Worm (Caenorhabditis elegans) whole organism, mixed stage, embryonic: ENCODE data around the gene flp-5.

Experiments
- M03D4.4 ChIP-seq: sonication (generic microtip); optimal IDR thresholded peaks from 2 replicates; lab custom pipeline; 2017; ENCODE audit warnings: mild to moderate bottlenecking, missing genetic modification characterization, missing compliant biosample characterization
- bed-3 ChIP-seq: fragments of 200-800 bp; sonication (Bioruptor generic); optimal IDR thresholded peaks from 3 replicates; lab custom pipeline; 2018; ENCODE audit warnings: mild to moderate bottlenecking, missing genetic modification characterization, moderate library complexity, missing compliant biosample characterization
- blmp-1 ChIP-seq: fragments of 150-350 bp; optimal IDR thresholded peaks from 2 replicates; lab custom pipeline; 2014; ENCODE audit warnings: missing biosample characterization, missing genetic modification characterization
- ceh-39 ChIP-seq: fragments of 150-350 bp; optimal IDR thresholded peaks from 2 replicates; lab custom pipeline; 2014; ENCODE audit warnings: missing biosample characterization, missing genetic modification characterization
- ceh-83 ChIP-seq: fragments of 200-800 bp; sonication (Bioruptor generic); optimal IDR thresholded peaks from 2 replicates; lab custom pipeline; 2018; ENCODE audit warnings: mild to moderate bottlenecking, missing genetic modification characterization, missing compliant biosample characterization
- ces-1 ChIP-seq: fragments of 150-350 bp; optimal IDR thresholded peaks from 2 replicates; lab custom pipeline; 2014; ENCODE audit warnings: missing biosample characterization, missing genetic modification reagents, missing genetic modification characterization
- drap-1 ChIP-seq: fragments of 200-800 bp; sonication (Bioruptor generic); optimal IDR thresholded peaks from 3 replicates; lab custom pipeline; 2018; ENCODE audit warnings: mild to moderate bottlenecking, missing genetic modification characterization, missing compliant biosample characterization
- elt-1 ChIP-seq: sonication (generic microtip); optimal IDR thresholded peaks from 2 replicates; lab custom pipeline; 2017; ENCODE audit warnings: missing genetic modification characterization, mild to moderate bottlenecking, missing compliant biosample characterization, antibody characterized with exemption, moderate library complexity, borderline replicate concordance; ENCODE audit not compliant: insufficient read depth
- elt-3 ChIP-seq: fragments of 150-350 bp; optimal IDR thresholded peaks from 2 replicates; lab custom pipeline; 2014; ENCODE audit warnings: missing biosample characterization, missing genetic modification characterization
- flh-1 ChIP-seq: fragments of 200-800 bp; sonication (Bioruptor generic); optimal IDR thresholded peaks from 2 replicates; lab custom pipeline; 2018; ENCODE audit warnings: mild to moderate bottlenecking, missing genetic modification characterization, moderate library complexity, missing compliant biosample characterization
- ham-2 ChIP-seq: fragments of 200-800 bp; sonication (Bioruptor generic); optimal IDR thresholded peaks from 2 replicates; lab custom pipeline; 2018; ENCODE audit warnings: mild to moderate bottlenecking, missing genetic modification characterization, missing compliant biosample characterization
- lin-13 ChIP-seq: fragments of 150-350 bp; optimal IDR thresholded peaks from 2 replicates; lab custom pipeline; 2014; ENCODE audit warnings: missing biosample characterization, missing genetic modification characterization
- lin-32 ChIP-seq: fragments of 200-800 bp; sonication (Bioruptor generic); optimal IDR thresholded peaks from 2 replicates; lab custom pipeline; 2018; ENCODE audit warnings: mild to moderate bottlenecking, missing genetic modification characterization, missing compliant biosample characterization
- lsy-2 ChIP-seq: fragments of 150-350 bp; optimal IDR thresholded peaks from 2 replicates; lab custom pipeline; 2014; ENCODE audit warnings: missing biosample characterization, missing genetic modification characterization
- mab-5 ChIP-seq: fragments of 150-350 bp; optimal IDR thresholded peaks from 2 replicates; lab custom pipeline; 2014; ENCODE audit warnings: missing biosample characterization, missing genetic modification characterization
- mep-1 ChIP-seq: fragments of 150-350 bp; optimal IDR thresholded peaks from 2 replicates; lab custom pipeline; 2017; ENCODE audit warnings: missing biosample characterization, missing genetic modification reagents, missing genetic modification characterization, inconsistent platforms
- mls-2 ChIP-seq: sonication (generic microtip); optimal IDR thresholded peaks from 2 replicates; lab custom pipeline; 2016; ENCODE audit warnings: mild to moderate bottlenecking, missing genetic modification characterization, moderate library complexity, missing compliant biosample characterization
- nhr-12 ChIP-seq: fragments of 150-350 bp; optimal IDR thresholded peaks from 2 replicates; lab custom pipeline; 2014; ENCODE audit warnings: missing biosample characterization, missing genetic modification characterization
- nhr-2 ChIP-seq: fragments of 150-350 bp; optimal IDR thresholded peaks from 2 replicates; lab custom pipeline; 2014; ENCODE audit warnings: missing biosample characterization, missing genetic modification characterization
- nhr-237 ChIP-seq: fragments of 150-350 bp; optimal IDR thresholded peaks from 2 replicates; lab custom pipeline; 2014; ENCODE audit warnings: missing biosample characterization, missing genetic modification characterization
- nhr-28 ChIP-seq: fragments of 150-350 bp; optimal IDR thresholded peaks from 2 replicates; lab custom pipeline; 2014; ENCODE audit warnings: missing biosample characterization, missing genetic modification characterization
- nhr-76 ChIP-seq: sonication (generic microtip); optimal IDR thresholded peaks from 2 replicates; lab custom pipeline; 2017; ENCODE audit warnings: missing biosample characterization, missing genetic modification characterization
- pha-4 ChIP-seq: fragments of 150-350 bp; optimal IDR thresholded peaks from 2 replicates; lab custom pipeline; 2018; ENCODE audit warnings: missing biosample characterization, missing genetic modification reagents, missing genetic modification characterization
- sem-2 ChIP-seq: fragments of 200-800 bp; sonication (Bioruptor generic); optimal IDR thresholded peaks from 2 replicates; lab custom pipeline; 2018; ENCODE audit warnings: mild to moderate bottlenecking, missing genetic modification characterization, missing compliant biosample characterization
- snpc-4 ChIP-seq: fragments of 150-350 bp; optimal IDR thresholded peaks from 2 replicates; lab custom pipeline; 2014; ENCODE audit warnings: missing biosample characterization, missing genetic modification characterization
- sptf-1 ChIP-seq: sonication (generic microtip); optimal IDR thresholded peaks from 2 replicates; lab custom pipeline; 2017; ENCODE audit warnings: mild to moderate bottlenecking, missing genetic modification characterization, moderate library complexity, missing compliant biosample characterization
- tbx-8 ChIP-seq: fragments of 200-800 bp; sonication (Bioruptor generic); optimal IDR thresholded peaks from 2 replicates; lab custom pipeline; 2018; ENCODE audit warnings: mild to moderate bottlenecking, missing genetic modification characterization, moderate library complexity, missing compliant biosample characterization
- unc-120 ChIP-seq: sonication (generic microtip); optimal IDR thresholded peaks from 2 replicates; lab custom pipeline; 2017; ENCODE audit warnings: missing genetic modification characterization, missing compliant biosample characterization; ENCODE audit not compliant: poor library complexity, severe bottlenecking
- unc-39 ChIP-seq: fragments of 150-350 bp; optimal IDR thresholded peaks from 2 replicates; lab custom pipeline; 2014; ENCODE audit warnings: missing biosample characterization, missing genetic modification characterization
- unc-62 ChIP-seq: fragments of 150-350 bp; optimal IDR thresholded peaks from 2 replicates; lab custom pipeline; 2014; ENCODE audit warnings: missing biosample characterization, missing genetic modification reagents, missing genetic modification characterization
- zip-8 ChIP-seq: fragments of 150-350 bp; optimal IDR thresholded peaks from 2 replicates; lab custom pipeline; 2014; ENCODE audit warnings: missing biosample characterization, missing genetic modification characterization
- ztf-11 ChIP-seq: fragments of 150-350 bp; optimal IDR thresholded peaks from 2 replicates; lab custom pipeline; 2014; ENCODE audit warnings: missing biosample characterization, missing genetic modification characterization

The flp-5 gene

ce11 chrX:8554029-8554428 is 26.0 kb downstream of the flp-5 start:
- TF ChIP-seq ceh-39 (tag; lab: Kevin White, UChicago): no peak
- no peak for TF ChIP-seq lin-13
- TF ChIP-seq elt-1 (tag; lab: Kevin White, UChicago): peak; percentile 65
- TF ChIP-seq mab-5 (tag; lab: Kevin White, UChicago): no peak
- no peak for TF ChIP-seq lsy-2 (tag; lab: Kevin White, UChicago)
- no peak for TF ChIP-seq ham-2 (GFP tag; lab: Kevin White, UChicago)
- TF ChIP-seq nhr-2 (tag; lab: Kevin White, UChicago): no peak
- TF ChIP-seq blmp-1 (tag; lab: Kevin White, UChicago): peak; percentile 73
- TF ChIP-seq unc-62: no peak

- TF ChIP-seq mls-2 (tag; lab: Kevin White, UChicago): peak; percentile 44
- TF ChIP-seq lin-13: peak; percentile 36
- TF ChIP-seq ces-1: peak; percentile 27
- TF ChIP-seq ztf-11 (tag; lab: Kevin White, UChicago): no peak
- TF ChIP-seq nhr-2 (tag; lab: Kevin White, UChicago): peak; percentile 56
- no peak for TF ChIP-seq blmp-1 (tag; lab: Kevin White, UChicago)
- TF ChIP-seq ceh-83 (GFP tag; lab: Kevin White, UChicago): no peak
- peak; percentile 24 for TF ChIP-seq sptf-1 (tag; lab: Kevin White, UChicago)
- TF ChIP-seq pha-4 (tag; lab: Kevin White, UChicago): peak; percentile 36
- TF ChIP-seq nhr-76 (tag; lab: Kevin White, UChicago): no peak
- no peak for TF ChIP-seq nhr-12 (tag; lab: Kevin White, UChicago)
- TF ChIP-seq unc-120: peak; percentile 77
- TF ChIP-seq nhr-237 (tag; lab: Kevin White, UChicago): no peak
- peak; percentile 18 for TF ChIP-seq lin-32 (GFP tag; lab: Kevin White, UChicago)
- peak; percentile 17 for TF ChIP-seq M03D4.4 (tag; lab: Kevin White, UChicago)
- TF ChIP-seq zip-8: no peak
- TF ChIP-seq elt-3 (tag; lab: Kevin White, UChicago): no peak
- TF ChIP-seq ceh-39 (tag; lab: Kevin White, UChicago): peak; percentile 54
- TF ChIP-seq drap-1 (GFP tag; lab: Kevin White, UChicago): no peak
- no peak for TF ChIP-seq snpc-4 (tag; lab: Kevin White, UChicago)
- TF ChIP-seq mep-1 (tag; lab: Kevin White, UChicago): peak; percentile 43
These were observed 28.7 kb downstream of the flp-5 start, which contains the start of gene utx-1 for ce11 chrX:8556614-8557196. Gene utx-1 (plus strand): TSS chrX:8557146.

- TF ChIP-seq lsy-2 (tag; lab: Kevin White, UChicago): no peak
- TF ChIP-seq tbx-8: no peak
- no peak for TF ChIP-seq blmp-1 (tag; lab: Kevin White, UChicago)
- TF ChIP-seq ceh-83 (GFP tag; lab: Kevin White, UChicago): no peak
- no peak for TF ChIP-seq zip-8
- TF ChIP-seq unc-62: no peak
- no peak for TF ChIP-seq unc-39 (tag; lab: Kevin White, UChicago)
- no peak for TF ChIP-seq nhr-28 (tag; lab: Kevin White, UChicago)
- TF ChIP-seq mls-2 (tag; lab: Kevin White, UChicago): no peak
- TF ChIP-seq ztf-11 (tag; lab: Kevin White, UChicago): no peak
- TF ChIP-seq sem-2: no peak
- no peak for TF ChIP-seq drap-1 (GFP tag; lab: Kevin White, UChicago)
- no peak for TF ChIP-seq elt-3 (tag; lab: Kevin White, UChicago)
- TF ChIP-seq unc-120: no peak
- no peak for TF ChIP-seq flh-1 (GFP tag; lab: Kevin White, UChicago)
These were observed 34.5 kb downstream of the flp-5 start for ce11 chrX:8562586-8562985.

- TF ChIP-seq ham-2 (GFP tag; lab: Kevin White, UChicago) (peak; percentile 43), nhr-76 (tag; lab: Kevin White, UChicago) (no peak), bed-3 (no peak), nhr-12 (tag; lab: Kevin White, UChicago) (no peak), ceh-39 (tag; lab: Kevin White, UChicago) (no peak), nhr-28 (tag; lab: Kevin White, UChicago) (no peak)
These were observed 35.8 kb downstream of the flp-5 start for ce11 chrX:8563663-8564450.
